Worm (Caenorhabditis elegans) whole organism, mixed stage, embryonic: ENCODE results near the gene Y46G5A.8.

Source experiments
- bed-3 ChIP-seq: fragments of 200-800 bp; sonication (Bioruptor generic); optimal IDR thresholded peaks from 3 replicates; lab custom pipeline; 2018; ENCODE audit warnings: mild to moderate bottlenecking, missing genetic modification characterization, moderate library complexity, missing compliant biosample characterization
- blmp-1 ChIP-seq: fragments of 150-350 bp; optimal IDR thresholded peaks from 2 replicates; lab custom pipeline; 2014; ENCODE audit warnings: missing biosample characterization, missing genetic modification characterization
- ceh-39 ChIP-seq: fragments of 150-350 bp; optimal IDR thresholded peaks from 2 replicates; lab custom pipeline; 2014; ENCODE audit warnings: missing biosample characterization, missing genetic modification characterization
- ceh-43 ChIP-seq: fragments of 200-800 bp; sonication (Bioruptor generic); optimal IDR thresholded peaks from 2 replicates; lab custom pipeline; 2018; ENCODE audit warnings: mild to moderate bottlenecking, missing genetic modification characterization, moderate library complexity, missing compliant biosample characterization
- ceh-83 ChIP-seq: fragments of 200-800 bp; sonication (Bioruptor generic); optimal IDR thresholded peaks from 2 replicates; lab custom pipeline; 2018; ENCODE audit warnings: mild to moderate bottlenecking, missing genetic modification characterization, missing compliant biosample characterization
- ces-1 ChIP-seq: fragments of 150-350 bp; optimal IDR thresholded peaks from 2 replicates; lab custom pipeline; 2014; ENCODE audit warnings: missing biosample characterization, missing genetic modification reagents, missing genetic modification characterization
- cnd-1 ChIP-seq: fragments of 200-800 bp; sonication (Bioruptor generic); optimal IDR thresholded peaks from 2 replicates; lab custom pipeline; 2018; ENCODE audit warnings: mild to moderate bottlenecking, missing genetic modification characterization, missing compliant biosample characterization
- ham-2 ChIP-seq: fragments of 200-800 bp; sonication (Bioruptor generic); optimal IDR thresholded peaks from 2 replicates; lab custom pipeline; 2018; ENCODE audit warnings: mild to moderate bottlenecking, missing genetic modification characterization, missing compliant biosample characterization
- hlh-1 ChIP-seq: fragments of 150-350 bp; optimal IDR thresholded peaks from 2 replicates; lab custom pipeline; 2014; ENCODE audit warnings: missing biosample characterization, missing genetic modification reagents, missing genetic modification characterization
- lin-13 ChIP-seq: fragments of 150-350 bp; optimal IDR thresholded peaks from 2 replicates; lab custom pipeline; 2014; ENCODE audit warnings: missing biosample characterization, missing genetic modification characterization
- lin-32 ChIP-seq: fragments of 200-800 bp; sonication (Bioruptor generic); optimal IDR thresholded peaks from 2 replicates; lab custom pipeline; 2018; ENCODE audit warnings: mild to moderate bottlenecking, missing genetic modification characterization, missing compliant biosample characterization
- lsy-2 ChIP-seq: fragments of 150-350 bp; optimal IDR thresholded peaks from 2 replicates; lab custom pipeline; 2014; ENCODE audit warnings: missing biosample characterization, missing genetic modification characterization
- mab-5 ChIP-seq: fragments of 150-350 bp; optimal IDR thresholded peaks from 2 replicates; lab custom pipeline; 2014; ENCODE audit warnings: missing biosample characterization, missing genetic modification characterization
- mep-1 ChIP-seq: fragments of 150-350 bp; optimal IDR thresholded peaks from 2 replicates; lab custom pipeline; 2017; ENCODE audit warnings: missing biosample characterization, missing genetic modification reagents, missing genetic modification characterization, inconsistent platforms
- nhr-2 ChIP-seq: fragments of 150-350 bp; optimal IDR thresholded peaks from 2 replicates; lab custom pipeline; 2014; ENCODE audit warnings: missing biosample characterization, missing genetic modification characterization
- nhr-237 ChIP-seq: fragments of 150-350 bp; optimal IDR thresholded peaks from 2 replicates; lab custom pipeline; 2014; ENCODE audit warnings: missing biosample characterization, missing genetic modification characterization
- nhr-28 ChIP-seq: fragments of 150-350 bp; optimal IDR thresholded peaks from 2 replicates; lab custom pipeline; 2014; ENCODE audit warnings: missing biosample characterization, missing genetic modification characterization
- nhr-76 ChIP-seq: sonication (generic microtip); optimal IDR thresholded peaks from 2 replicates; lab custom pipeline; 2017; ENCODE audit warnings: missing biosample characterization, missing genetic modification characterization
- pha-4 ChIP-seq: fragments of 150-350 bp; optimal IDR thresholded peaks from 2 replicates; lab custom pipeline; 2018; ENCODE audit warnings: missing biosample characterization, missing genetic modification reagents, missing genetic modification characterization
- sem-2 ChIP-seq: fragments of 200-800 bp; sonication (Bioruptor generic); optimal IDR thresholded peaks from 2 replicates; lab custom pipeline; 2018; ENCODE audit warnings: mild to moderate bottlenecking, missing genetic modification characterization, missing compliant biosample characterization
- sptf-1 ChIP-seq: sonication (generic microtip); optimal IDR thresholded peaks from 2 replicates; lab custom pipeline; 2017; ENCODE audit warnings: mild to moderate bottlenecking, missing genetic modification characterization, moderate library complexity, missing compliant biosample characterization
- unc-120 ChIP-seq: sonication (generic microtip); optimal IDR thresholded peaks from 2 replicates; lab custom pipeline; 2017; ENCODE audit warnings: missing genetic modification characterization, missing compliant biosample characterization; ENCODE audit not compliant: poor library complexity, severe bottlenecking
- unc-62 ChIP-seq: fragments of 150-350 bp; optimal IDR thresholded peaks from 2 replicates; lab custom pipeline; 2014; ENCODE audit warnings: missing biosample characterization, missing genetic modification reagents, missing genetic modification characterization
- zip-8 ChIP-seq: fragments of 150-350 bp; optimal IDR thresholded peaks from 2 replicates; lab custom pipeline; 2014; ENCODE audit warnings: missing biosample characterization, missing genetic modification characterization
- ztf-11 ChIP-seq: fragments of 150-350 bp; optimal IDR thresholded peaks from 2 replicates; lab custom pipeline; 2014; ENCODE audit warnings: missing biosample characterization, missing genetic modification characterization

Gene Y46G5A.8

ce11 chrII:12756180-12756579 is at the start of gene Y46G5A.8, which contains the start of gene Y46G5A.7:
TSS of gene Y46G5A.8 (plus strand) at chrII:12756338.
TSS of gene Y46G5A.7 (minus strand) at chrII:12756332.
- TF ChIP-seq lin-13 (tag; lab: Kevin White, UChicago), result no peak
- peak; percentile 33 for TF ChIP-seq ceh-39 (tag; lab: Kevin White, UChicago)

DNA sequence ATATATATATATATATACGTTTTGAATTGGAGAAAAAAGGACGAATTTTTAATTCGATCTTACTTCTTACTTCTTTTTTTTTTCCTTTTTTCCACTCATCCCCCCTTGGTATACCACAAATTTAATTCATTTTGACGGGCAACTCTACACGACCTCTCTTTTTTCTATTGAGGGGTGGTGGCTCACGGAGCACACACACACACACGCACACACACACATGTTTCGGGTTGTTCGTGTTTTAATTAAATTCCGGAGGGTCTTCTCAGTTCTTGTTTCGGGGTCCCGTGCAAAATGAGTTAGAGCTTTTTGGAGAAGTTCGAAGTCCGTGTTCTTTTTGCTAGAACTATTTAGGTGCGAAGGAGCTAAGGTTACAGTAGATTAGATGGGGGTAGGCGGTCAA is 44.6 kb upstream of the Y46G5A.8 start:
- TF ChIP-seq ces-1 (peak; percentile 86), pha-4 (no peak)

- TF ChIP-seq ces-1 (no peak), lin-13 (tag; lab: Kevin White, UChicago) (no peak), unc-62 (no peak), lsy-2 (tag; lab: Kevin White, UChicago) (no peak), cnd-1 (tag; lab: Kevin White, UChicago) (no peak), lin-32 (GFP tag; lab: Kevin White, UChicago) (no peak), ztf-11 (tag; lab: Kevin White, UChicago) (no peak), sem-2 (GFP tag; lab: Kevin White, UChicago) (no peak), ceh-83 (GFP tag; lab: Kevin White, UChicago) (no peak), ham-2 (no peak), unc-120 (tag; lab: Kevin White, UChicago) (no peak), hlh-1 (tag; lab: Kevin White, UChicago) (no peak)
These were observed 40.3 kb upstream of the Y46G5A.8 start for ce11 chrII:12715757-12716350.

ce11 chrII:12722049-12722448 is 34.1 kb upstream of the Y46G5A.8 start:
- no peak for TF ChIP-seq sem-2 (GFP tag; lab: Kevin White, UChicago)
- TF ChIP-seq nhr-2 (tag; lab: Kevin White, UChicago), result no peak
- TF ChIP-seq ceh-83 (GFP tag; lab: Kevin White, UChicago), result no peak
- no peak for TF ChIP-seq nhr-28 (tag; lab: Kevin White, UChicago)
- no peak for TF ChIP-seq cnd-1 (tag; lab: Kevin White, UChicago)
- TF ChIP-seq, all 35 proteins: peak for 0

- TF ChIP-seq hlh-1 (tag; lab: Kevin White, UChicago) (no peak), ceh-83 (GFP tag; lab: Kevin White, UChicago) (no peak), pha-4 (no peak), sptf-1 (tag; lab: Kevin White, UChicago) (no peak), lin-13 (tag; lab: Kevin White, UChicago) (no peak), ceh-39 (tag; lab: Kevin White, UChicago) (no peak), unc-120 (tag; lab: Kevin White, UChicago) (no peak), nhr-237 (tag; lab: Kevin White, UChicago) (no peak)
These were observed 33.4 kb upstream of the Y46G5A.8 start for ce11 chrII:12722685-12723287.

ce11 chrII:12726704-12727103 is 29.4 kb upstream of the Y46G5A.8 start:
- TF ChIP-seq ceh-43 (GFP tag; lab: Kevin White, UChicago) (no peak), ces-1 (no peak), zip-8 (tag; lab: Kevin White, UChicago) (no peak), sptf-1 (tag; lab: Kevin White, UChicago) (no peak), mep-1 (no peak), lin-32 (GFP tag; lab: Kevin White, UChicago) (no peak), bed-3 (GFP tag; lab: Kevin White, UChicago) (no peak), sem-2 (GFP tag; lab: Kevin White, UChicago) (no peak)

DNA sequence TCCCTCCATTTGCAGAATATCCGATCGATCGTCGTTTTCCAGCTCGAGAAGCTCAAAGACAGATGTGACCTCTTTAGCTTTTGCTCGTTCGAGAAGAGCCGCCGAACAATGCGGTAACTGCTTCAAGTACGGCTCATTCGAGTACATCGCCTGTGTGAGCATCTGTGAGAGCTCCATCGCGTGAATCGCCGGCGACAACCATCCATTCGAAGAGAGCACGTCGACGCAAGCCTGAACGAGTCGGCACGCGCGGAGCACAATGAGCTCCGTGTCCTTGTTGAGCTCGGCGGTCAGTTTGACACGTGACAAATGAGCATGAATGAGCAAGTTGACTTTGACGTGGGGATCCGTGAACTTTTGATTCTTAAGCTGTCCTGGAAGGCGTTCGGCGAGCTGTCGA is 28.3 kb upstream of the Y46G5A.8 start:
- TF ChIP-seq unc-62, result no peak
- TF ChIP-seq mab-5 (tag; lab: Kevin White, UChicago), result no peak
- no peak for TF ChIP-seq blmp-1 (tag; lab: Kevin White, UChicago)
- no peak for TF ChIP-seq ceh-39 (tag; lab: Kevin White, UChicago)
- no peak for TF ChIP-seq pha-4
- TF ChIP-seq nhr-2 (tag; lab: Kevin White, UChicago), result no peak
- TF ChIP-seq nhr-76 (tag; lab: Kevin White, UChicago), result no peak
- TF ChIP-seq mep-1, result no peak
- TF ChIP-seq cnd-1 (tag; lab: Kevin White, UChicago), result no peak
- TF ChIP-seq unc-120 (tag; lab: Kevin White, UChicago), result no peak
- TF ChIP-seq sem-2 (GFP tag; lab: Kevin White, UChicago), result no peak
